Fruit fly (Drosophila melanogaster): ENCODE results near the gene CG14304.

CG14304 gene

dm6 chr3R:18583881-18584545 lies 37.1 kb downstream of the CG14304 start (continued):
- TF ChIP-seq Hr3 (GFP tag; optimal IDR thresholded peaks at IDR 0.05) (peak; percentile 97), CG9876 (GFP tag; optimal IDR thresholded peaks at IDR 0.05) (peak; percentile 93), ap (GFP tag; IDR thresholded peaks at IDR 0.05) (peak; percentile 87), CG1603 (tag; optimal IDR thresholded peaks at IDR 0.05) (peak; percentile 96), Myb (GFP tag; optimal IDR thresholded peaks at IDR 0.05) (peak; percentile 87), NfI (GFP tag; optimal IDR thresholded peaks at IDR 0.05) (peak; percentile 95), pho (GFP tag; optimal IDR thresholded peaks at IDR 0.05) (peak; percentile 97), CG7271 (tag; optimal IDR thresholded peaks at IDR 0.05) (peak; percentile 72), Xrp1 (GFP tag; IDR thresholded peaks at IDR 0.05) (peak; percentile 96), YL-1 (GFP tag; optimal IDR thresholded peaks at IDR 0.05) (peak; percentile 93), H2.0 (GFP tag; IDR thresholded peaks at IDR 0.05) (peak; percentile 88), CG6272 (GFP tag; IDR thresholded peaks at IDR 0.05) (peak; percentile 86), CG15073 (GFP tag; optimal IDR thresholded peaks at IDR 0.05) (peak; percentile 82), tx (GFP tag; optimal IDR thresholded peaks at IDR 0.05) (peak; percentile 95), danr (GFP tag; IDR thresholded peaks at IDR 0.05) (peak; percentile 88), Mrtf (GFP tag; IDR thresholded peaks at IDR 0.05) (peak; percentile 94), B-H1 (GFP tag; IDR thresholded peaks at IDR 0.05) (peak; percentile 86), sug (tag; optimal IDR thresholded peaks at IDR 0.05) (peak; percentile 96), trem (tag; optimal IDR thresholded peaks at IDR 0.05) (peak; percentile 95), CG10321 (GFP tag; IDR thresholded peaks at IDR 0.05) (peak; percentile 68), cwo (GFP tag; optimal IDR thresholded peaks at IDR 0.05) (peak; percentile 92), CG8290 (GFP tag; optimal IDR thresholded peaks at IDR 0.05) (peak; percentile 93), CG8290 (tag; optimal IDR thresholded peaks at IDR 0.05) (peak; percentile 91 to 92), bbx (GFP tag; IDR thresholded peaks at IDR 0.05; ENCODE audit: partially characterized antibody) (peak; percentile 34; the same call in 1 of the 2 replicates), nerfin-2 (GFP tag; IDR thresholded peaks at IDR 0.05; ENCODE audit: partially characterized antibody) (no peak), CG10209 (GFP tag; optimal IDR thresholded peaks at IDR 0.05) (peak; percentile 99), crp (GFP tag; optimal IDR thresholded peaks at IDR 0.05) (peak; percentile 25 to 73), CG12104 (GFP tag; optimal IDR thresholded peaks at IDR 0.05) (peak; percentile 98), CG8944 (GFP tag; optimal IDR thresholded peaks at IDR 0.05) (peak; percentile 97), bsh (GFP tag; optimal IDR thresholded peaks at IDR 0.05) (peak; percentile 89 to 98), CG12659 (GFP tag; optimal IDR thresholded peaks at IDR 0.05) (peak; percentile 98), CG11398 (GFP tag; optimal IDR thresholded peaks at IDR 0.05) (peak; percentile 96), CG7357 (GFP tag; IDR thresholded peaks at IDR 0.05) (peak; percentile 90), CG17186 (GFP tag; optimal IDR thresholded peaks at IDR 0.05) (peak; percentile 88), CG8089 (GFP tag; optimal IDR thresholded peaks at IDR 0.05) (peak; percentile 97), CG10147 (GFP tag; optimal IDR thresholded peaks at IDR 0.05) (peak; percentile 95), row (GFP tag; IDR thresholded peaks at IDR 0.05) (peak; percentile 99), sna (GFP tag; IDR thresholded peaks at IDR 0.05; ENCODE audit: partially characterized antibody) (0 out of 2 replicates have a peak, but pooled peaks have one; percentile 10), CG4707 (GFP tag; optimal IDR thresholded peaks at IDR 0.05) (peak; percentile 96), CG15696 (tag; optimal IDR thresholded peaks at IDR 0.05) (peak; percentile 91), gro (GFP tag; optimal IDR thresholded peaks at IDR 0.05) (peak; percentile 97), sc (optimal IDR thresholded peaks at IDR 0.05) (no peak), sc (GFP tag; optimal IDR thresholded peaks at IDR 0.05) (peak; percentile 98), CoRest (tag; optimal IDR thresholded peaks at IDR 0.05) (peak; percentile 99), MBD-R2 (GFP tag; IDR thresholded peaks at IDR 0.05) (peak; percentile 76), NFAT (GFP tag; IDR thresholded peaks at IDR 0.05) (peak; percentile 91), CG33557 (GFP tag; optimal IDR thresholded peaks at IDR 0.05) (peak; percentile 97), Xbp1 (GFP tag; optimal IDR thresholded peaks at IDR 0.05) (peak; percentile 97), CG3407 (GFP tag; optimal IDR thresholded peaks at IDR 0.05) (peak; percentile 98)
